Fruit fly (Drosophila melanogaster) whole organism, larva: ENCODE measurements around the gene CG10375.
A peak's percentile ranks its signal among the peaks of the same experiment; 100 is the strongest.

Experiments used
- noc ChIP-seq: fragments of 200-800 bp; sonication (Bioruptor generic); optimal IDR thresholded peaks from 3 replicates; lab custom pipeline; 2019; ENCODE audit warnings: missing biosample characterization, mild to moderate bottlenecking, missing genetic modification characterization, moderate library complexity

The CG10375 gene

DNA sequence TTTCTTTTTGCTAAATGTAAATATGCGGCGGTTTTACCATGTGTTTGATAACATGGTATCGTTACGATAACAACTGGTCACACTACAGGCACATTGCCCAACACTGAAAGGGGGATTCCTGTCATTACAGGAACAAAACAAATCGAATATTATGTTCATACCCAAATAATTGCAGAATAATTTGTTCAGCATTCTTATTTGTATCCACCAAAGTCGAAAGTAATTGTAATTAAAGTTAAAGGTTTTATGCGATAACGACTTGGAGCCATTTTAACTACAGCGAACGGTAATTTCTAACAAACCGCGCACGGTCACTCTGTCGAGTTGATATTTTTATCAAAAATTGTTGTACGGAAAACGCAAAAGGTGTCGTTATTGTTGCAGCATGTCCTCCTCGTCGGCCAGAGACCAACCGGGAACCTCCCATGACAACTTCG, at the start of gene CG10375, which contains the start of gene CG10214:
TSS of gene CG10375 (plus strand) at position 296 of the 437 bp plus-strand sequence.
TSS of gene CG10214 (minus strand) at position 72 of the 437 bp plus-strand sequence.
- TF ChIP-seq noc (tag; lab: Kevin White, UChicago): peak; percentile 69

DNA sequence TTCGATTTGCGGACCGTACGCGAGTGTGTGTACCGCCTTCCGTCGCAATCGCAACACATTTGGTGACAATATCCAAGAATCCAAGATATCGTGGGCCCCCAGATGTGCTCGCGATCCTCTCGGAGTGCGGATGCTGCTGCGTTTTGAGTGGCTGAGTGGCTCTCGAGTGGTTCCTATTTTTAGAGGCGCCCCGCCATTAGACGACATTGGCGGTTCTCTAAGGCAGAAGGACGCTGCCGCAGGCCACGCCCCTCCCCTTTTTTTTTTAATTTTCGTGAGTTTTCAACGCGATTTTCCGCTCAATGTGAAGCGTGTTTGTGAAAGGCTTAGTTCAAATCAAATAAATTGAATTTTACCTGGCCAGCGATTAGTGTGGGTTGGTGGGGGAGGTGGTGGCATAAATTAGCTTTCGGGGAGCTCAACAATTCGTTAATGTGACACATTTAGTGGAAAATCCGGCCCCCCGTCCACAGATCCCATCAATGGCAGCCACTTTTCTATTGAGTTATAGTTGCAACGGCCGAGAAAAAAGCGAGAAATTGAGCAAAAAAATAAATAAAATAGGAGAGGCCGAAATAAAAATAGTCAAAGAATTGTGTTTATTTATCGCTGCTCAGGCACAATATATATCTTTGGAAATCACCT, 49.1 kb upstream of the CG10375 start, which contains the start of gene nau:
TSS of gene nau (minus strand) at position 61 of the 645 bp plus-strand sequence.
- TF ChIP-seq noc (tag; lab: Kevin White, UChicago): no peak

DNA sequence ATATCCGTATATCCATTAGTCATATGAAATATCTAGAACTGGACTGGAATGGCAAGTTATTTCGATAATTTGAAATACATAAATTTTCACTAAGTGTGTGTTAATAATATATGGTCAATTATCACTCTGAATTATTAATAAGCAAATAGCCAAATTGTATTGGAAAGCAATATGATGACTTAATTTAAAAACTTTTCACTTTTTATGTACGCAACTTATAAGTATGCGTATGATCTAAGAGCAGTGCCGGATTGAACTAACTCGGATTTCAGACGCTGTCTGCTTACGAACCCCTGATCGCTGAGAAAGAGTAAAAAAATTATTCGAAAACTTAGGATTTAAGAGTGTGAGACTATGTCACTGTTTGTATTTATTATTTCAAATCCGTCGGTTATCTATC, 46.0 kb upstream of the CG10375 start, which contains the start of gene CG10232:
TSS of gene CG10232 (minus strand) at position 101 of the 400 bp plus-strand sequence.
- TF ChIP-seq noc (tag; lab: Kevin White, UChicago): no peak

DNA sequence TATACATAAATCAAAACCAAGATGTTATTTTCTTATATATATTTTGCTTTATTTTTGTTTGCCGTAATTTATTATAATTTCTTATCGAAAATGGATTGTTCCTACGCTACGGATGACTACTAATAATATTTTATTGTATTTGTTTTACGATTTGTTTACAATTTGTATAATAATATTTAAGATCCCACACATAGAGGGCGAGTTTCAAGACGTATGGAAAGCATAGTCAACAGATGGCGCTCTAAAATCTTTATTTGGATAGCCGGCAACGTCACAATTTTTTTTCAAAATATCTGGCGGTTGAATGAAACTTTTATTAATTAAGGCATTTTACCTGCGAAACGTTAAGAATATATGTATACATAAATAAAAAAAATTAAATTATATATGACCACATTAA, 45.6 kb upstream of the CG10375 start:
- TF ChIP-seq noc (tag; lab: Kevin White, UChicago): peak; percentile 44

DNA sequence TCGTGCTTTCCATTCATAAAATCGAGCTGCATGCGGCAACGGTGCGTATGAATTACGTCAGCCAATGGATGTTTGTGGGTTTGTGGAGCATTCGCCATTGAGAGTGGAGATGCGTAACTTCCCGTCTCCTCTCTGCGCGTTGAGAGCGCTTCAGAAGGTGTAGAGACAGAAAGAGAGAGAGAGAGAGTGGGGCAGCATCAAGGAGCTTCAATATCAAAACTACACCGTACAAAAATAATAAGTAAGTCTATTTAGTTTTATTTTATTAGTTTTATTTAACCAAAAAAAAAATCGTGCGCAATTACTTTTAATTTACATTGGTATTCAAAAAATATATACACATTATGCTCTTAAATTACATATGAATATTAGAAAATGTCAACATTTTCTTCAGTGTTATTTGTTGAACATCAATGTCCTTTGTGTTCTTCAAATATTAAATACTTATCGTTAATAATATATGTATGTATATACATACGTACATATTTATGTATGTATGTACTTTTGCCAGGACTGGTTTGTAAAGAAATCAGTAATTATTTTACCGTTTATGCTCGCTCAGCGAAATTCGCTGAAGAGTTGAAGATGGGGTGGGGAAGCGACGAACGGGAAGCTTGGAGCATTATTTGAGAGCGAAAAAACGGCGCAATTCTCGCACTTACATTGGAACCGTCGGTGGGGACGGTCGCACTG, 44.7 kb upstream of the CG10375 start, which contains the start of gene CG10365:
TSS of gene CG10365 (plus strand) at position 652 of the 693 bp plus-strand sequence.
- TF ChIP-seq noc (tag; lab: Kevin White, UChicago): peak; percentile 89

DNA sequence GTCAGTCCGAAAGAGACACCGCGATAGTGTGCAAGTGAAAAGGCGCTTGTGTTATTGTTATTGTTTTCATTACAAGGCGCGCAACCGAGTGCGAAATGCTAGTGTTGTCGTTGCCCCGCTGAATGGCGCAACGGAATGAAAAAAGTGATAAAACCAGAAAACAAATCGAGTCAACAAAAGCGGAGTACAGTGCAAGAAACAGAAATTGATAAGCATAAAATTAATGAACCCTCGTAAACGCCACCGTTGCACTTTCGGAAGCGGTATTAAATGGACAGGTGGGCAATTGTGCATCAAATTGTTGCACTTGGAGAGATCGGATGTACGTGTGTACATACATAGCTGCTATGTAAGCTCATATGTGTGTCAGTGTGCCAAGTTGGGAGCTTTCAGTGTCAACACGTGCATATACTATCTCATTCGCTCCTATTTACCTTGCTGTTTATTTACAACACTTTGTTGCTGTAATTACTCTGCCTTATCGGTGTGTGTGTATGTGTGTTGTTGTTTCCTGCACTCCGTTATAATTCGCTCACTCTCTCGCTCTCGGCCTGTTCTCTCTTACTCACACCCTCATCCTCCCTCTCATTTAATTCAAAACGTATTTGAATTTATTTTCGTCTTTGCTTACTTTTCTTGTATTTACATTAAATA, 44.0 kb upstream of the CG10375 start:
- TF ChIP-seq noc (tag; lab: Kevin White, UChicago): no peak

DNA sequence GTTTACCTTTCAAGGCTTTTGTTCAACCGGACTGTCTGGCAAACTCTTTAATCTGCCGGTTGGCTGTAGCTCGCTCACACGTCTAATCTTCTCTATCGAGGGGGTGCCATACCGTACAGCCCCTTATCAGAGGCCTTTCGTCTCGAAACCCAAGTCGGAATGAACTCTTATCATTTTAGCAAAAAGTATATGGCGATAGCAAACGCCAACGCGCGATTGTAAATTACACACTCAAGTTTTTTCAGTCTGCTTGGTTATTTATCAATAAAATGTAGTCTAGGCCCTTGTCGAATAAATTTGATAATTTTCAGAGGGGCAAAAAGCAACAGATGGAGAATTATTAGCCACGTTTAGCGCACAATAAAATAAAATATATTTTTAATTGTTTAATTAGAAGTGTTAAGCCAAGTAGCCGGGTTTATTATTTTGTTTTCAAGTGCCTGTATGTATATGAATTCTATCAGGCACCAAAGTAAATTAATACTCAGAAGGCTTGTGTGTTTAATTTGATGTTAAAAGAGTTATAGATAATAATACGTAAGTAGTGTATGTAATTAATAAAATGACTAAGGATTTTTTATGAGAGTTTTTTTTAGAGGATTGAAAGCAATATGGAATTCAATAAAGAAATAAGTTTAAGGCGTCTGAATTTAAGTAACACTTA, 42.5 kb upstream of the CG10375 start:
- peak; percentile 90 for TF ChIP-seq noc (tag; lab: Kevin White, UChicago)

DNA sequence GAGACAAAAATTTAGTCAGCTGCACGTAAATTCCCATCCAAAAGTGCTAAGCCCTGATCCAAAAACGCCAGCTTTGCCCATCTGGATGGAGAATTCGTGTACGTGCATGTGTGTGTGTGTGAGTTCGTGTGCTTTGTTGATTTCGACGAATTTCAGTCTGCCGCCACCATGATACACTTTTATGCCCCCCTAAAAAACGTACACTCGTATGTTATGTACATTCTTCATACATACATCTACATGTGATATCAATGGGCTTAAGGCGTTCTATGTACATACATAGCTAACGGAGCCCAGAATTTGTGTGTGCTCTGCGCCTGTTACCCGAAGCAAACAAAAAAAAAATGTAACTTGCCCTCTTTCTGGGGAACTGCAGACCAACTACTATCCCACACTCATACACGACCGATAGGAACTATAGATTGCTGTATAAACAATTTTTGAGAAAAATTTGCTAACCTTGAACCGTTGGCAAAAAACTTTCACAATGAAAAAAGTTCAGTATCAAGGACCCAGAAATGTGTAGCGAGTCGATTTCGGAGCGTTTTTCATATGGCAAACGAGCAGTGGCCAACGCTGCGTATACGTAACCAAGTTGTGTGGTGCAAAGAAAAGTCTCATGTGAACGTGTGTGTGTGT, 41.7 kb upstream of the CG10375 start:
- peak; percentile 61 for TF ChIP-seq noc (tag; lab: Kevin White, UChicago)

DNA sequence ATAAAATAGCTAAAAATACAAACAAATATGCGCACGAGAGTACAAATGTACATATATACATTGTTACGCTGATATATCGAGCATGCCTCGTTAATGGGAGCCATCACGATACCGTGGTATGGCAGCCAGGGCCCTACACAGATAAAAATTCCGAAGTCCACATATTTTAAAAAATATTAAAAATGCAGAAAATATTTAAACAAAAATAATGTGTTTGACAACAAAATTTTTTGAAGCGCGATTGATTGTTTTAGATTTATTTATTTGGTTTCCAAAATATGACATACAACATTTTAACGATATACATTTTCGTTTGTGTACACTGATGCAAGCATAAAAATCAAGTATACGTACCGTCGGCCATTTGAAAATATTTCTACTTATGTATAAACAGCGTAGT, 40.8 kb upstream of the CG10375 start:
- TF ChIP-seq noc (tag; lab: Kevin White, UChicago): peak; percentile 98

DNA sequence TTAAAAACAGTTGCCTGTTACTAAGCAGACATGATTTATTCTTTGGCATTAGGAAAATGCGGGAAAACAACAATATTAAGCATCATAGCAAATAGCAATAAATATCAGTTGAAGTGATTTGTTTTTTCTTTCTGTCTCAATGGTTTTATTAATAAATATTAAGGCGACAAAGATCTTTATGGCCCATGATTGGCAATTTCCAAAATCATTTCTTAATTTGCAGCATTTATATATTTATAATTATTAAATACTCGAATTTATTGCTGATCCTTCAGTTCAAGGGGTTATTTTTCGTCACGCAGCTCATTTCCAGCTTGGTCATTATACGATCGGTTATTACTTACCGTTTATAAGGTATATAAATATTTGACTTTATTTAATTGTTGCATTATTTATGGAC, 39.9 kb upstream of the CG10375 start:
- TF ChIP-seq noc (tag; lab: Kevin White, UChicago): peak; percentile 69

DNA sequence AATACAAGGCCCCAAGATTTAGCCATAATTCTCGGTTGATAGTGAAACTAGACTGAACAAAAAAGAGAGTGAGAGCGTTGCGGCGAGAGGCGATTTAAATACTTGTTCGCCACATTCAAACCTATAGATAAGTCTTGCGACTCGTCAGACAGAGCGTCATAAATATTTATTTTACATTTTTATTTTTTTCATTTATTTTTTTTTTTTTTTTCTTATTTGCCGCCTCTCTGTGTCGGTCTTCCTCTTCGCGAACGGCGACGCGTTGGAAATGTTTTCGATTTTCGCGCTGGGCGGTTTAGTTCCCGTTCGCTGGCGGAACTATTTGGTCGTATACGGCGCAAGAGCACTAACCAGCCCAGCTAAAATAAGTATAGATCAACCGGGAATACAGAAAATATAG, 39.4 kb upstream of the CG10375 start:
- TF ChIP-seq noc (tag; lab: Kevin White, UChicago): no peak

DNA sequence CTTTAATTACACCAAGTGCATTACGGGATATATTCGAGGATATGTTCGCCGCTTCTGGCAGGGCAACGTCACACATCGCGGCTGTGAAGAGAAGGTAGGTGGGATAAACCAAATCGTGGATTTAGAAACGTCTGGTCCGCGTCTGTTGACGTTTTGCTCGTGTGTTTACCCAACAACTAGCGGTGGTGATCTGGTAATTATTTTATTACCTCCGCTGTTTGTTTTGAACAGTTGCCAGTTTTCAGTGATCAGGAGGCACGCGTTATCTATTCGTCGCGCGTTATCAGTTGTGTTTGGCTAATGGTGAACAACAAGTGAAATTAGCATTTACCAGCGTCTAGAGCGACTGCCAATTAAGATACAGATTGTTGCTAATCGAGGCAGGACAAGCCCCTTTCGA, 38.4 kb upstream of the CG10375 start:
- TF ChIP-seq noc (tag; lab: Kevin White, UChicago): peak; percentile 78

DNA sequence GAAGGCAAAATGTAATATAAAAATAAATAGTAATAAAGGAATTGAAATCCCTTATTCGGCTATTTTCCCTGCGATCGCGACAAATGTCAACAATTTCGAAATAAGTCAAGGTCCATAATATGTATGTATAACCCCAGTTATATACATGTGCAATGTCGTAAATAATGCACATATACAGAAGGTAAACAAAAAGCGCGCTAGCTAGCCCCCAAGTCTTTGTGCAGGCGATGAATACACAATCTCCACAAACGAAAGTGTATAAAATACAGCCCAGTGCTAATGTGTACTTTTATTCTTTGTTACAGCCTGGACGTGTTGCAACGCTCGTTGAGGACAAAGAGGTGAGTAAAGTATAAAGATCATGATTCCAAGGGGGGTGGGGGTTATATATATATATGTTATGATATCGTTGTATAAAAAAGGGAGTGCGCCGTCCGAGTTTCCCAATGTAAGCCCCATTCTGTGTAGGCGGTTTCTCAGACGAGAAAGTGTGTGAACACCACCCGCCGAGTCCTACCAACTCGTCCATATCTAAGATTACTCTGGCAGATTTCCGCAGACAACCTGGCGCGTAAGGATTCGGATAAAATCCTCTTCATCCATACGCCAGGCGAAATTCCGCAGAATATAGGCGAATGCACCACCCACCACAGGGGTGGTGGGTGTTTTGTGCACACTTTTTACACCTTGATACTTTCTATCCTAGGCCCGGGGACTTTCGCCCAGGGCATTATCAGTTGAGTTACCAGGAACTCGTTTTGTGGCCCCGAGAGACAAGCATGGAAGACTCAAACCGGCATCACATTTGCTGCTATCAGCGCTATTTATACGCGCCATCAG, 37.7 kb upstream of the CG10375 start:
- TF ChIP-seq noc (tag; lab: Kevin White, UChicago): no peak

DNA sequence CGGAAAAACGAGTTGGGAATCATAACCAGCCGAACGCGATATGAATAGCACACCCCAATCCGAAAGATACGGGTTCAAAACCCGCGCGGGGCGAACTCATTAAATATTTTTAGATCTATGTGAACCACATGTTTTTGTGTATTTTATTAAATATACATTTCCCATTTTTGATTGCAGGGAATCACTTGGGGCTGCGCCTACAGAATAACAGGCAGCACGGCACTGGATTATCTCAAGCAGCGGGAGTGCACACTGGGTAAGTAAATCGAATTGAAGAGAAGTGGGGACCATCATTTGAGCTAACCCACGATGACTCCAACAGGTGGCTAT, 37.1 kb upstream of the CG10375 start:
- no peak for TF ChIP-seq noc (tag; lab: Kevin White, UChicago)
